Worm (Caenorhabditis elegans): ENCODE data around the gene Y79H2A.12.

Y79H2A.12 gene

DNA sequence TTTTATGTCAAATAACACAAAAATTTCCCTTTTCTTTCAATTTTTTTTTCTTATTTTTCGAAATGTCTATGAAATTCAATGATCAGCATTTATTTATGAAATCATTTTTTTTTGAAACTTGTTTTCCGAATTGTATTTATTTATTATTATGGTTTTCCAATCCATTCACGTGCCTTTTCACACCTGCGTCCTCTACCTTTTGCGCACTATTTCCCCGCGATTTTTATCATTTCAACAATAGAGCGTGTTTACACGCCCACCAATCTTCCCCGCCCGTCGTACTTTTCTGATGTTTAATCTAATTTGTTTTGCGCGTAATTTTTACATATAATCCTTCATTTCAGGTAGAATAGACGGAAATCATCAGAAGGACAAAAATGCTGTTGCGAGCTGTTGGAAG lies 38.8 kb downstream of the Y79H2A.12 start, which contains the start of gene wah-1:
Gene wah-1, plus strand, starts transcription at position 345 of the 400 bp plus-strand sequence.
- TF ChIP-seq him-1 (tag; optimal IDR thresholded peaks at IDR 0.05) (no peak), W03F9.2 (tag; optimal IDR thresholded peaks at IDR 0.05) (no peak)

DNA sequence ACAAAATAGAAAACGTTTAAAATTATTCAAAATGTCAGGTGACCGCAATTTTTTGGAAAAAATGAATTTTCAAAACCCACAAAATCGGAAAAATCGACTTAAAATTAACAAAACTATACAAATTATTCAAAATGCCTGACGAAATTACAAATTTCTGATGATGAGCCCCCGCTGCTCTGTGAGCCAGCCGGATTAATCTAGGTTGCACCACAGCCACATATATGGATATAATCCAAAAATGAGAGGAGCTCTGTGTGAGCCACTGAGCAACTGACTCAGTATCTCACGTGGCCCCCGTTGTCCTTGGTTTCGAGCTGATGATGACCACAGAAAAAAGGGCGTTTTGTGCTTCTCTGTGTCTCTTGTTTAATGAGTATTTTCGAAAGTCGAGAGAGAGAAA lies 43.6 kb downstream of the Y79H2A.12 start:
- TF ChIP-seq dao-5 (tag; optimal IDR thresholded peaks at IDR 0.05) (no peak), W03F9.2 (tag; optimal IDR thresholded peaks at IDR 0.05) (no peak), him-1 (tag; optimal IDR thresholded peaks at IDR 0.05) (no peak)

DNA sequence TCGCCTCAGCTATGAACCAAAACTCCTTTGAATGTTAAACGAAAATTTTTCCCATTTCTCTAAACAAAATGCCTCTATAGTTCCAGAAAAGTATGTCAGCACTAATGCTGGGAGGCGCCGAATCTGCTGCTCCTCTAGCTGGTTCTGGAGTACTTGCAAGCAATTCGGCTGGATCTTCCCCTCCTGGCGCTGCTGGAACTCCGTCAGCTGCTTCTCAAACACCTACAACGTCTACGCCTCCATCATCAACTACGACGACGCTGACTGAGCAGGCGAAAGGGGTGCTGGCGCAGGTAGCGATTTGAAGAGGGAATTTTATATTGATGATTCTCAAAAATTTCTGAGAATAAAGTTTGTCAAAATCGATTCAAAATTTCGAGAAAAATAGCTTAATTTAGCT lies 46.2 kb downstream of the Y79H2A.12 start:
- TF ChIP-seq W03F9.2 (tag; optimal IDR thresholded peaks at IDR 0.05) (no peak), him-1 (tag; optimal IDR thresholded peaks at IDR 0.05) (no peak), dao-5 (tag; optimal IDR thresholded peaks at IDR 0.05) (no peak)

DNA sequence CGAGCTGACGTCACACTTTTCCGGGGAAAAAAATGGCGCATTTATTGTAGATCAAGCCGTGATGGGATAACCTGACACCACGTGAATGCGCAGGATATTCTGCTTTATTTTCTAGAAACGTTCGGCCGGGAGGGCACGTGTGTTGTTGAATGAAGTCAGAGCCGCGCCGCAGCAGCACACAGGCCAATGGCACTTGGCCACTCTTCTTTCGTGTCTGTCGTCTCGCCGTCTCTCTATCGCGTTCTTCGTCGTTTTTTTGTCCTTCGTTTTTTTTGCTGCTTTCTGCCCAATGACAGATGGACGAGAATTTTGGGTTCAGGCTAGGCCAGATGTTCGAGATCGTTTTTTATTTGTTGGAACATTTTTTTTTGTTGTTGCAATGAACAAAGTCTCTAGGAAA lies 47.1 kb downstream of the Y79H2A.12 start:
- TF ChIP-seq W03F9.2 (tag; optimal IDR thresholded peaks at IDR 0.05) (no peak), dao-5 (tag; optimal IDR thresholded peaks at IDR 0.05) (no peak), him-1 (tag; optimal IDR thresholded peaks at IDR 0.05) (no peak)

DNA sequence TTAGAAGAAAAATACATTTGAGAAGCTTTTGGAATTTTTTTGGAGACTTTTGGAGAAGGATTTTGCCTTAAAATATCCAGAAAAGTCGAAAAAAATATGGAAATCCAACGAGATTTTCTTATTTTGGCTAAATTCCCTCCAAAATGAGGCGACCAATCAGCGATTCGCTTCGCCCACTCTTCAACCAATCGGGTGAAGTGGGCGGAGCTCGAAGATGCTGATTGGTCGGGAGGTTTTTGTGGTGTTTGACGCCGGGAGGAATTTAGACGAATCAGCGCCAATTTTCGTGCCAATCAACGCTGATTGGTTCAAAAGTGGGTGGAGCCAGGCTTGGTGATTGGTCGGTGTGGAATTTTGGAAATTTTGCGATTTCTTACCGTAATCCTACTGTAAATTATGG lies 47.9 kb downstream of the Y79H2A.12 start:
- TF ChIP-seq dao-5 (tag; optimal IDR thresholded peaks at IDR 0.05) (no peak), W03F9.2 (tag; optimal IDR thresholded peaks at IDR 0.05) (no peak), him-1 (tag; optimal IDR thresholded peaks at IDR 0.05) (no peak)

DNA sequence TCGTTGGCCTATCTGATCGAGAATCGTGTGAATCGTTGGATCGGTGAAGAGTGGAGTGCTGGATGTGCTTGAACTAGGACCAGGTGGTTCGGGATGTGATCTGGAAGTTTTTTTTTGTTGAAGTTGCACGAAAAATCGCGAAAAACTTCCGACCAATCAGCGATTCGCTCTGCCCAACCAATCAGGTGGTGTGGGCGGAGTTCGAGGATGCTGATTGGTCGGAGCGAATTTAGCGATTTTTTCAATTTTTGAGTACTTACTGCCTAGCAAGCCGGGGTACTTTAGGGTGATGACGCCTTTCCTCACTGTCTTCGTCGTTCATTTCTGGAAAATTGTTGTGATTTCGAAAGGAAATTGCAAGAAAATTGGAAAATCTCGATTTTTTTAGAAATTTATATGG lies 49.9 kb downstream of the Y79H2A.12 start, which contains the start of gene Y56A3A.30:
Gene Y56A3A.30, minus strand, starts transcription at position 324 of the 400 bp plus-strand sequence.
- TF ChIP-seq him-1 (tag; optimal IDR thresholded peaks at IDR 0.05) (no peak), dao-5 (tag; optimal IDR thresholded peaks at IDR 0.05) (no peak), W03F9.2 (tag; optimal IDR thresholded peaks at IDR 0.05) (no peak)
